Worm (Caenorhabditis elegans) whole organism, L1 larva: ENCODE measurements around the gene Y75B8A.33.
A peak's percentile ranks its signal among the peaks of the same experiment; 100 is the strongest.

ENCODE experiments used
- C04F5.9 ChIP-seq: sonication (generic microtip); optimal IDR thresholded peaks from 2 replicates; lab custom pipeline; 2016; ENCODE audit warnings: missing genetic modification characterization, missing compliant biosample characterization
- aha-1 ChIP-seq: fragments of 150-350 bp; optimal IDR thresholded peaks from 2 replicates; lab custom pipeline; 2014; ENCODE audit warnings: missing biosample characterization, missing genetic modification characterization
- aly-2 ChIP-seq: fragments of 150-350 bp; optimal IDR thresholded peaks from 2 replicates; lab custom pipeline; 2014; ENCODE audit warnings: missing biosample characterization, missing genetic modification characterization
- ama-1 ChIP-seq: fragments of 150-350 bp; optimal IDR thresholded peaks from 2 replicates; lab custom pipeline; 2014
- ceh-8 ChIP-seq: fragments of 200-800 bp; sonication (Bioruptor generic); optimal IDR thresholded peaks from 2 replicates; lab custom pipeline; 2018; ENCODE audit warnings: mild to moderate bottlenecking, missing genetic modification characterization, moderate library complexity, missing compliant biosample characterization
- ceh-82 ChIP-seq, 3 experiments: fragments of 150-350 bp in 1 of 3; sonication (generic microtip) in 2 of 3; optimal IDR thresholded peaks; 2 replicates each; lab custom pipeline; 2014 to 2017; ENCODE audit warnings: missing biosample characterization in 3 of 3, missing genetic modification characterization in 3 of 3
- ceh-88 ChIP-seq: fragments of 200-800 bp; sonication (Bioruptor generic); IDR thresholded peaks from 2 replicates; pipeline ENCODE4 v1.3.6; 2022; ENCODE audit warnings: missing genetic modification characterization, missing compliant biosample characterization
- ceh-90 ChIP-seq: sonication (generic microtip); optimal IDR thresholded peaks from 2 replicates; lab custom pipeline; 2016; ENCODE audit warnings: missing genetic modification characterization, missing compliant biosample characterization
- ces-1 ChIP-seq: fragments of 150-350 bp; optimal IDR thresholded peaks from 2 replicates; lab custom pipeline; 2014; ENCODE audit warnings: missing biosample characterization, missing genetic modification reagents, missing genetic modification characterization
- dpl-1 ChIP-seq, 3 experiments: fragments of 150-350 bp in 2 of 3; sonication (generic microtip) in 1 of 3; optimal IDR thresholded peaks; 2 replicates each; lab custom pipeline; 2014 to 2017; ENCODE audit warnings: missing biosample characterization in 3 of 3, missing genetic modification characterization in 3 of 3, missing genetic modification reagents in 3 of 3
- efl-1 ChIP-seq, 4 experiments: fragments of 150-350 bp; optimal IDR thresholded peaks in 3 of 4; peaks in 1 of 4; 1 replicate in 1 of 4; 2 replicates in 3 of 4; lab custom pipeline; 2014; ENCODE audit warnings: missing biosample characterization in 2 of 4, missing genetic modification characterization in 2 of 4, missing genetic modification reagents in 2 of 4
- egl-13 ChIP-seq: sonication (generic microtip); optimal IDR thresholded peaks from 2 replicates; lab custom pipeline; 2016; ENCODE audit warnings: missing genotype, missing genetic modification reagents, missing genetic modification characterization, missing compliant biosample characterization
- elt-3 ChIP-seq, 6 experiments: fragments of 150-350 bp in 1 of 6; sonication (generic microtip); optimal IDR thresholded peaks; 2 replicates each; lab custom pipeline; 2017 to 2018; ENCODE audit warnings: missing biosample characterization in 6 of 6, missing genetic modification characterization in 6 of 6, inconsistent platforms in 1 of 6
- ets-5 ChIP-seq: fragments of 200-800 bp; sonication (Bioruptor generic); IDR thresholded peaks from 2 replicates; pipeline ENCODE4 v1.3.6; 2022; ENCODE audit warnings: missing genetic modification characterization, missing compliant biosample characterization
- fkh-10 ChIP-seq: sonication (generic microtip); optimal IDR thresholded peaks from 2 replicates; lab custom pipeline; 2017; ENCODE audit warnings: missing biosample characterization, missing genetic modification reagents, missing genetic modification characterization
- fkh-8 ChIP-seq: sonication (generic microtip); optimal IDR thresholded peaks from 2 replicates; lab custom pipeline; 2016; ENCODE audit warnings: mild to moderate bottlenecking, missing genetic modification characterization, missing compliant biosample characterization
- fos-1 ChIP-seq: fragments of 150-350 bp; optimal IDR thresholded peaks from 2 replicates; lab custom pipeline; 2014; ENCODE audit warnings: missing biosample characterization, missing genetic modification characterization
- grh-1 ChIP-seq: fragments of 200-800 bp; sonication (Bioruptor generic); IDR thresholded peaks from 2 replicates; pipeline ENCODE4 v1.3.6; 2022; ENCODE audit warnings: missing genetic modification reagents, missing genetic modification characterization, missing compliant biosample characterization
- hlh-4 ChIP-seq: sonication (generic microtip); optimal IDR thresholded peaks from 2 replicates; lab custom pipeline; 2016; ENCODE audit warnings: mild to moderate bottlenecking, missing genetic modification characterization, missing compliant biosample characterization
- lin-13 ChIP-seq: fragments of 150-350 bp; optimal IDR thresholded peaks from 2 replicates; lab custom pipeline; 2014; ENCODE audit warnings: missing biosample characterization, missing genetic modification reagents, missing genetic modification characterization
- lin-35 ChIP-seq, 2 experiments: fragments of 150-350 bp; optimal IDR thresholded peaks; 2 replicates each; lab custom pipeline; 2014; ENCODE audit warnings: missing biosample characterization in 2 of 2, missing genetic modification characterization in 2 of 2, missing genetic modification reagents in 2 of 2
- lin-39 ChIP-seq: fragments of 150-350 bp; optimal IDR thresholded peaks from 2 replicates; lab custom pipeline; 2014; ENCODE audit warnings: missing biosample characterization, missing genetic modification reagents, missing genetic modification characterization
- lsy-2 ChIP-seq, 2 experiments: fragments of 150-350 bp; optimal IDR thresholded peaks; 2 replicates each; lab custom pipeline; 2014; ENCODE audit warnings: missing biosample characterization in 2 of 2, missing genetic modification characterization in 2 of 2
- mef-2 ChIP-seq: fragments of 150-350 bp; optimal IDR thresholded peaks from 2 replicates; lab custom pipeline; 2014; ENCODE audit warnings: missing biosample characterization, missing genetic modification characterization
- mep-1 ChIP-seq: fragments of 150-350 bp; optimal IDR thresholded peaks from 2 replicates; lab custom pipeline; 2014; ENCODE audit warnings: missing biosample characterization, missing genetic modification characterization
- nhr-11 ChIP-seq: fragments of 150-350 bp; optimal IDR thresholded peaks from 2 replicates; lab custom pipeline; 2014; ENCODE audit warnings: missing biosample characterization, missing genetic modification characterization
- nhr-12 ChIP-seq: sonication (generic microtip); optimal IDR thresholded peaks from 2 replicates; lab custom pipeline; 2017; ENCODE audit warnings: missing biosample characterization, missing genetic modification characterization
- nhr-71 ChIP-seq: sonication (generic microtip); optimal IDR thresholded peaks from 2 replicates; lab custom pipeline; 2016; ENCODE audit warnings: mild to moderate bottlenecking, missing genetic modification characterization, moderate library complexity, missing compliant biosample characterization
- nhr-76 ChIP-seq: sonication (generic microtip); optimal IDR thresholded peaks from 2 replicates; lab custom pipeline; 2017; ENCODE audit warnings: missing biosample characterization, missing genetic modification characterization
- nhr-84 ChIP-seq: sonication (generic microtip); optimal IDR thresholded peaks from 2 replicates; lab custom pipeline; 2017; ENCODE audit warnings: missing biosample characterization, missing genetic modification characterization
- nhr-85 ChIP-seq: sonication (generic microtip); peaks from one replicate; lab custom pipeline; 2016; ENCODE audit warnings: missing genetic modification characterization, inconsistent platforms, missing compliant biosample characterization
- nhr-90 ChIP-seq: sonication (generic microtip); optimal IDR thresholded peaks from 2 replicates; lab custom pipeline; 2016; ENCODE audit warnings: mild to moderate bottlenecking, missing genetic modification characterization, missing compliant biosample characterization; ENCODE audit not compliant: poor library complexity
- pag-3 ChIP-seq: sonication (generic microtip); optimal IDR thresholded peaks from 2 replicates; lab custom pipeline; 2017; ENCODE audit warnings: missing genetic modification characterization, mild to moderate bottlenecking, missing compliant biosample characterization, antibody characterized with exemption, borderline replicate concordance; ENCODE audit not compliant: insufficient read depth
- rnt-1 ChIP-seq: sonication (generic microtip); optimal IDR thresholded peaks from 2 replicates; lab custom pipeline; 2016; ENCODE audit warnings: mild to moderate bottlenecking, missing genetic modification characterization, moderate library complexity, missing compliant biosample characterization
- skn-1 ChIP-seq: fragments of 150-350 bp; optimal IDR thresholded peaks from 2 replicates; lab custom pipeline; 2014; ENCODE audit warnings: missing biosample characterization, missing genetic modification characterization
- snpc-4 ChIP-seq: fragments of 150-350 bp; optimal IDR thresholded peaks from 2 replicates; lab custom pipeline; 2014; ENCODE audit warnings: missing biosample characterization, missing genetic modification characterization
- sox-4 ChIP-seq: sonication (generic microtip); optimal IDR thresholded peaks from 2 replicates; lab custom pipeline; 2016; ENCODE audit warnings: missing genetic modification characterization, missing compliant biosample characterization
- swsn-7 ChIP-seq: sonication (generic microtip); optimal IDR thresholded peaks from 2 replicates; lab custom pipeline; 2016; ENCODE audit warnings: missing genetic modification characterization, missing compliant biosample characterization
- tbx-2 ChIP-seq: sonication (generic microtip); optimal IDR thresholded peaks from 2 replicates; lab custom pipeline; 2016; ENCODE audit warnings: missing genetic modification characterization, missing compliant biosample characterization
- unc-62 ChIP-seq: fragments of 150-350 bp; optimal IDR thresholded peaks from 2 replicates; lab custom pipeline; 2014; ENCODE audit warnings: missing biosample characterization, missing genetic modification reagents, missing genetic modification characterization
- vab-15 ChIP-seq: sonication (generic microtip); optimal IDR thresholded peaks from 2 replicates; lab custom pipeline; 2017; ENCODE audit warnings: missing genotype, mild to moderate bottlenecking, missing genetic modification characterization, missing compliant biosample characterization
- xbp-1 ChIP-seq: sonication (generic microtip); optimal IDR thresholded peaks from 2 replicates; lab custom pipeline; 2016; ENCODE audit warnings: missing genetic modification characterization, missing compliant biosample characterization
- zag-1 ChIP-seq: fragments of 150-350 bp; optimal IDR thresholded peaks from 2 replicates; lab custom pipeline; 2014; ENCODE audit warnings: missing biosample characterization, missing genetic modification characterization
- zip-4 ChIP-seq: fragments of 200-800 bp; sonication (Bioruptor generic); optimal IDR thresholded peaks from 2 replicates; lab custom pipeline; 2018; ENCODE audit warnings: mild to moderate bottlenecking, missing genetic modification characterization, moderate library complexity, missing compliant biosample characterization
- ztf-11 ChIP-seq, 2 experiments: sonication (generic microtip); optimal IDR thresholded peaks; 2 replicates each; lab custom pipeline; 2016 to 2017; ENCODE audit warnings: missing genetic modification characterization in 2 of 2, missing biosample characterization in 1 of 2, missing compliant biosample characterization in 1 of 2

Y75B8A.33 gene

DNA sequence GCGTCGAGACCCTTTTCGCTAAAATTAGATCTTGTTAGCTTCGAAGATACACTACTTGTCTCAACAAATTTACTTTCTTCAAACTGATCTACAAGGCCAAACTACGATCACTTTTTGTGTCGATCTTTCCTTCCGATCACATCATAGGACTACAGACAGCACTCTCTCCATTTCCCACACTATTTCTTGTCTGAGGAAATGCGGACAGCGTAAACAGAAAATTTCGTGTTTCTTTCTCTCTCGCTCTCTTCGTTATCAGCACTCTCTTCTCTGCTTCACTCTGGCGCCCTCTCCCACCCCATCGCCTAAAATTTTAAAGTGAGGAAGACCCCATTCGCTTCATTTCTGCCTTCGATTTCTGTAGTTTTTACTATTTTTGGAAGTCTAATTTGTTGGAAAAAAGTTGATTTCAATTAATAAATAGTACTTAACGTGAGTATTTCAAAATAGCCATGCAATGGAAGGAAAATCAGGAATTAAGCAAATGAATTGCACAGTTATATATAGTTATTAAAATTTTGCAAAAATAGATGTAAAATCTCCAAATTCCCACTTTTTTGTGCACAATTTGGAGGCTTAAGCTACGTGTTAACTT lies 31.7 kb downstream of the Y75B8A.33 start (continued):
- peak; percentile 21 for TF ChIP-seq fkh-10 (GFP tag; lab: Kevin White, UChicago)
- TF ChIP-seq nhr-12 (tag; lab: Kevin White, UChicago) = no peak
- no peak for TF ChIP-seq ces-1
- TF ChIP-seq fkh-8 (tag; lab: Kevin White, UChicago) = peak; percentile 41
- TF ChIP-seq xbp-1 (tag; lab: Kevin White, UChicago) = peak; percentile 58
- TF ChIP-seq elt-3 (tag; optimal IDR thresholded peaks at IDR 0.05; lab: Kevin White, UChicago) = peak in 4 of 6 experiments; percentile 20 to 66 (median 55)
- TF ChIP-seq ama-1 (lab: Kevin White, UChicago) = no peak
- TF ChIP-seq lin-35 (GFP tag; optimal IDR thresholded peaks at IDR 0.05; lab: Kevin White, UChicago) = peak; percentile 73 to 80
- peak; percentile 46 for TF ChIP-seq pag-3 (tag; lab: Kevin White, UChicago)
- TF ChIP-seq rnt-1 (tag; lab: Kevin White, UChicago) = peak; percentile 69
- TF ChIP-seq tbx-2 (tag; lab: Kevin White, UChicago) = peak; percentile 78
- no peak for TF ChIP-seq C04F5.9
- no peak for TF ChIP-seq ceh-88 (GFP tag; lab: Robert Waterston, UW)
- no peak for TF ChIP-seq aha-1
- peak; percentile 68 for TF ChIP-seq swsn-7 (tag; lab: Kevin White, UChicago)
- TF ChIP-seq hlh-4 = no peak
- no peak for TF ChIP-seq lin-39 (tag; lab: Kevin White, UChicago)
- no peak for TF ChIP-seq ceh-8 (GFP tag; lab: Kevin White, UChicago)
- TF ChIP-seq nhr-84 (tag; lab: Kevin White, UChicago) = no peak
- TF ChIP-seq zag-1 (tag; lab: Kevin White, UChicago) = no peak
- peak; percentile 76 for TF ChIP-seq nhr-90
- peak; percentile 4 for TF ChIP-seq aly-2 (tag; lab: Kevin White, UChicago)
- peak; percentile 41 for TF ChIP-seq lin-13 (GFP tag; lab: Kevin White, UChicago)
- no peak for TF ChIP-seq grh-1 (GFP tag; lab: Robert Waterston, UW)
- TF ChIP-seq skn-1 (tag; lab: Kevin White, UChicago) = peak; percentile 69
- TF ChIP-seq nhr-85 (tag; lab: Kevin White, UChicago) = peak; percentile 93
- TF ChIP-seq dpl-1 (GFP tag; optimal IDR thresholded peaks at IDR 0.05; lab: Kevin White, UChicago) = peak; percentile 63 to 67 (median 63)
- TF ChIP-seq sox-4 = no peak
- no peak for TF ChIP-seq egl-13 (tag; lab: Kevin White, UChicago)
- peak; percentile 75 to 82 for TF ChIP-seq lsy-2 (tag; optimal IDR thresholded peaks at IDR 0.05; lab: Kevin White, UChicago)
- peak in 2 of 3 experiments; percentile 46 to 67 for TF ChIP-seq ceh-82 (tag; optimal IDR thresholded peaks at IDR 0.05; lab: Kevin White, UChicago)
- TF ChIP-seq nhr-11 (tag; lab: Kevin White, UChicago) = no peak
- TF ChIP-seq, all 84 proteins: peak for 40

DNA sequence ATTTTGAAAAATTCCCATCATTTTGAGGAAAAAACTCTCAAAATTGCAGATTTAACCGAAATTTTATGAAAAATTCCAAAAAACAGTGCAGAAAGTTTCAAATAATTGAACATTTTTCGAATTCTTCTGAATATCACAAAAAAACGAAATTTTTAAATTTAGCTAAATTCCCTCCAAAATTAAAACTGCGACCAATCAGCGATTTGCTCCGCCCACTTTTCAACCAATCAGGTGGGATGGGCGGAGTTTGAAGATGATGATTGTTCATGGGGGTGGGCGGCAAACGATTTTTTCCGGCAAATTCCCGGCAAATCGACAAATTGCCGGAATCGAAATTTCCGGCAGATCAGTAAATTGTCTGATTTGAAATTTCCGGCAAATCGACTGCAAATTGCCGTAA lies 32.9 kb downstream of the Y75B8A.33 start:
- TF ChIP-seq efl-1 (optimal IDR thresholded peaks at IDR 0.05; lab: Kevin White, UChicago) (no peak), efl-1 (GFP tag; optimal IDR thresholded peaks at IDR 0.05 in 1 of 2; lab: Kevin White, UChicago) (peak in 1 of 2 experiments; percentile 46), ztf-11 (tag; optimal IDR thresholded peaks at IDR 0.05; lab: Kevin White, UChicago) (no peak)
- TF ChIP-seq, all 84 proteins: peak for 1

DNA sequence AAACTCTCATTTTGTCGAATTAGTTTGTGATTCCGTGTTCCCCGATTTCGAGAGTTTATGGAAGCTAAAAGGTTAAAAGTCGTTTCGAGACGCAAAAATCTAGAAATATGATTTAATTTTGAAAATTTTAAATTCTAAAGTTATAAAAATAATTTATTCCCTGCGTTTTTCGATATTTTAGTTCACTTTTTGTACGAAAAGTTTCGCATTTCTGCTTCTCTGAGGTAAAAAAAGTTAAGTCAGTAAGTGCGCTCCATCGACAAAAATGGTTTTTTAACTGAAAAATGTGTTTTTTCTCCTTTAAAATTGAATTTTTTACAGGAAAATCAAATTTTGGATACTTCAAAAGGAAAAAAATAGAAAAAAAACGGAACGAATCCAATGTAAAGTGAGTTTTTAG lies 33.7 kb downstream of the Y75B8A.33 start, which contains the start of gene zip-1:
TSS of gene zip-1 (plus strand) at position 301 of the 400 bp plus-strand sequence.
- TF ChIP-seq ces-1 = no peak
- no peak for TF ChIP-seq mef-2 (tag; lab: Kevin White, UChicago)
- no peak for TF ChIP-seq nhr-76 (tag; lab: Kevin White, UChicago)
- no peak for TF ChIP-seq snpc-4 (tag; lab: Kevin White, UChicago)
- TF ChIP-seq unc-62 (GFP tag; lab: Kevin White, UChicago) = no peak
- no peak for TF ChIP-seq fos-1 (tag; lab: Kevin White, UChicago)
- TF ChIP-seq xbp-1 (tag; lab: Kevin White, UChicago) = no peak
- TF ChIP-seq nhr-85 (tag; lab: Kevin White, UChicago) = no peak
- no peak for TF ChIP-seq ceh-90
- TF ChIP-seq rnt-1 (tag; lab: Kevin White, UChicago) = no peak
- TF ChIP-seq C04F5.9 = no peak
- no peak for TF ChIP-seq zip-4
- TF ChIP-seq mep-1 = no peak
- no peak for TF ChIP-seq grh-1 (GFP tag; lab: Robert Waterston, UW)
- no peak for TF ChIP-seq nhr-71 (tag; lab: Kevin White, UChicago)
- no peak for TF ChIP-seq ceh-8 (GFP tag; lab: Kevin White, UChicago)
- TF ChIP-seq vab-15 (tag; lab: Kevin White, UChicago) = no peak
- TF ChIP-seq ets-5 (GFP tag; lab: Robert Waterston, UW) = no peak
